Worm (Caenorhabditis elegans): Measurements from ENCODE around the gene srh-283.

- no peak for TF ChIP-seq snpc-4 (tag; optimal IDR thresholded peaks at IDR 0.05)
- no peak for TF ChIP-seq M03D4.4 (tag; optimal IDR thresholded peaks at IDR 0.05)
- no peak for TF ChIP-seq nhr-28 (tag; optimal IDR thresholded peaks at IDR 0.05)
- no peak for TF ChIP-seq unc-62 (GFP tag; optimal IDR thresholded peaks at IDR 0.05)
- TF ChIP-seq pha-4 (tag; optimal IDR thresholded peaks at IDR 0.05) = no peak
These were observed 21.3 kb upstream of the srh-283 start for ce11 chrV:17743802-17744201.

Measured in whole organism, mixed stage, embryonic.